Worm (Caenorhabditis elegans): Measurements from ENCODE around the gene ZK381.62.

DNA sequence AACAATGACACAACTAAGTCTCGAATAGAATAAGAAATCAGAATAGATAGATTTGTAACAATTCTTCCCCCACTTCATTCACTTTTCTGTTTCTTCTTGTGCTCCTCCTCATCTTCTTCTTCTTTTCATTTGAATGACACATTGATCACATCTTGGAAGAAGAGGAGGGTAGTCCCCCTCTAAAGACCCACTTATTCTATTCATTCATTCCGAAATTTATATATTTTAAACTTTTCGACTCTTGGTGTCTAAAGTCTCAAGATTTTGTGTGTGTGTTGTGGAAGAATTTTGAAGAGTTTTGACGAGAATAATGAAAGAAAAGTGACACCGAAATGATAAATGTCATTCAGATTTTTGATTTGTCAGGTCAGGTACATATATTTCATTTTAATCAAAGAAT lies 20.0 kb upstream of the ZK381.62 start:
- TF ChIP-seq ref-1 (GFP tag; conservative IDR thresholded peaks at IDR 0.05) (no peak), ztf-29 (GFP tag; IDR thresholded peaks at IDR 0.05) (no peak), flt-1 (GFP tag; IDR thresholded peaks at IDR 0.05) (no peak), tab-1 (GFP tag; IDR thresholded peaks at IDR 0.05) (no peak)

Data from whole organism, midembryonic.